Fruit fly (Drosophila melanogaster) whole organism, adult: ENCODE measurements around the gene CG42397.

Source experiments
- CG11617 ChIP-seq: fragments of 200-800 bp; sonication (Bioruptor generic); optimal IDR thresholded peaks from 2 replicates; lab custom pipeline; 2017; ENCODE audit warnings: mild to moderate bottlenecking, missing biosample characterization, missing genetic modification reagents, missing genetic modification characterization
- CG12768 ChIP-seq: fragments of 200-800 bp; sonication (Bioruptor generic); optimal IDR thresholded peaks from 2 replicates; lab custom pipeline; 2017; ENCODE audit warnings: missing biosample characterization, missing genetic modification characterization, mild to moderate bottlenecking, moderate library complexity, missing genetic modification reagents
- CG14711 ChIP-seq: fragments of 200-800 bp; sonication (Bioruptor generic); optimal IDR thresholded peaks from 2 replicates; lab custom pipeline; 2018; ENCODE audit warnings: missing biosample characterization, mild to moderate bottlenecking, missing genetic modification characterization, moderate library complexity
- CG1620 ChIP-seq: fragments of 200-800 bp; sonication (Bioruptor generic); optimal IDR thresholded peaks from 2 replicates; lab custom pipeline; 2016; ENCODE audit warnings: missing biosample characterization, missing genetic modification characterization
- CG33017 ChIP-seq: fragments of 200-800 bp; sonication (Bioruptor generic); optimal IDR thresholded peaks from 2 replicates; lab custom pipeline; 2018; ENCODE audit warnings: missing biosample characterization, mild to moderate bottlenecking, missing genetic modification characterization, moderate library complexity
- CG5204 ChIP-seq: fragments of 200-800 bp; sonication (Bioruptor generic); optimal IDR thresholded peaks from 2 replicates; lab custom pipeline; 2016; ENCODE audit warnings: missing biosample characterization, missing genetic modification characterization
- CG7045 ChIP-seq: fragments of 200-800 bp; sonication (Bioruptor generic); optimal IDR thresholded peaks from 2 replicates; lab custom pipeline; 2017; ENCODE audit warnings: missing biosample characterization, mild to moderate bottlenecking, missing genetic modification characterization
- CG7101 ChIP-seq: fragments of 200-800 bp; sonication (Bioruptor generic); optimal IDR thresholded peaks from 2 replicates; lab custom pipeline; 2018; ENCODE audit warnings: missing biosample characterization, mild to moderate bottlenecking, missing genetic modification characterization, moderate library complexity
- Clk ChIP-seq: fragments of 200-800 bp; sonication (Bioruptor generic); optimal IDR thresholded peaks from 2 replicates; lab custom pipeline; 2017; ENCODE audit warnings: missing biosample characterization, missing genetic modification characterization
- Crg-1 ChIP-seq: fragments of 200-800 bp; sonication (Bioruptor generic); optimal IDR thresholded peaks from 2 replicates; lab custom pipeline; 2016; ENCODE audit warnings: missing biosample characterization, missing genetic modification characterization
- Hr96 ChIP-seq: fragments of 200-800 bp; sonication (Bioruptor generic); optimal IDR thresholded peaks from 2 replicates; lab custom pipeline; 2016; ENCODE audit warnings: missing biosample characterization, missing genetic modification characterization
- Mnt ChIP-seq: fragments of 200-800 bp; sonication (Bioruptor generic); optimal IDR thresholded peaks from 2 replicates; lab custom pipeline; 2016; ENCODE audit warnings: missing biosample characterization, mild to moderate bottlenecking, missing genetic modification characterization
- bab1 ChIP-seq: fragments of 200-800 bp; sonication (Bioruptor generic); optimal IDR thresholded peaks from 3 replicates; lab custom pipeline; 2019; ENCODE audit warnings: missing biosample characterization, mild to moderate bottlenecking, missing genetic modification characterization, moderate library complexity
- cic ChIP-seq: fragments of 200-800 bp; sonication (Bioruptor generic); optimal IDR thresholded peaks from 2 replicates; lab custom pipeline; 2017; ENCODE audit warnings: missing biosample characterization, mild to moderate bottlenecking, missing genetic modification characterization, moderate library complexity
- cnc ChIP-seq, 2 experiments: fragments of >200 bp; optimal IDR thresholded peaks; 2 replicates each; lab custom pipeline; 2017
- kay ChIP-seq: fragments of 200-800 bp; sonication (Bioruptor generic); peaks from one replicate; lab custom pipeline; 2016; ENCODE audit warnings: missing biosample characterization, missing genetic modification characterization, borderline replicate concordance
- ovo ChIP-seq: fragments of 200-800 bp; sonication (Bioruptor generic); optimal IDR thresholded peaks from 2 replicates; lab custom pipeline; 2016; ENCODE audit warnings: missing biosample characterization, missing genetic modification characterization
- pad ChIP-seq: fragments of 200-800 bp; sonication (Bioruptor generic); optimal IDR thresholded peaks from 3 replicates; lab custom pipeline; 2017; ENCODE audit warnings: missing biosample characterization, missing genetic modification characterization, mild to moderate bottlenecking, moderate library complexity, missing genetic modification reagents
- tj ChIP-seq: fragments of 200-800 bp; sonication (Bioruptor generic); optimal IDR thresholded peaks from 3 replicates; lab custom pipeline; 2017; ENCODE audit warnings: missing biosample characterization, mild to moderate bottlenecking, missing genetic modification characterization, moderate library complexity
- toe ChIP-seq: fragments of 200-800 bp; sonication (Bioruptor generic); optimal IDR thresholded peaks from 2 replicates; lab custom pipeline; 2016; ENCODE audit warnings: missing biosample characterization, missing genetic modification characterization

The CG42397 gene

DNA sequence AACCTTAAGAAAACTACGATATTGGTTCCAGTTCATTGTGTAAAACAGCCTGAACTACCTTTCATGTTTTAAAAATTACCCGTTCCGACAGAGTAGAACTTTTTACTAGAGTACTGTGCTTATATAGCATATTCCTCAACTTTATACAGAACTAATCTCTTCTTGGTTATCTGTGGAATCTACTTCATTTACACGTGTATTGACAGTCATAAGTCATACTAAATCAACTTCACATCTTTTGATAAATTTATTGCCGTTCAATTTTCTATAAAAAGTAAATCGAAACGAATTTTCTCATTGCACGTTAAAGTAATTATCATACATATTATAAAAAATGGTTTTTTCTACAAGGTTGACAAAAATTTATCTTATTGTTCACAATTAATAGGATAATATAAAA lies at the start of gene CG42397:
Gene CG42397, minus strand, starts transcription at position 101 of the 400 bp plus-strand sequence.
- TF ChIP-seq CG33017 (peak; percentile 23), Hr96 (GFP tag; lab: Kevin White, UChicago) (no peak), CG14711 (tag; lab: Kevin White, UChicago) (peak; percentile 39), CG7101 (tag; lab: Kevin White, UChicago) (peak; percentile 29)

DNA sequence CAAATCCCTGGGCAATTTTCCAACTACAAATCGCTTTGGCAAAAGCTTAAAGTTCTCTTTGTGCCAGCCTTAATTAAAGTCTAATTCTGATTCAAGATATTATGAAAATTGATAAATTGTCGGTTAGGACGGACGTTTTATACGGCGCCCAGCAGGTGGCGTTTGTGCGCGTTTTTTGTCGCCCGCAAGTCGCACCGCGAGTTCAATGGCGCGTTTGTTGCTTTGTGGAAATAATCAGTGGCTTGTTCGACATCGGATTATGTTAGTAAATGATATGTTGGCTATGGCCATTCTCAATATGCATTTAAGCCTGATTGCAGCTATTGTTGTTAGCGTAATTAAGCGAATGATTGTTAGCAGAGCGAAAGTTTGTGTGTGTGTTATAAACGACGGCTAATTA lies 48.3 kb upstream of the CG42397 start:
- TF ChIP-seq ovo (GFP tag; lab: Kevin White, UChicago) (no peak), kay (GFP tag; lab: Kevin White, UChicago) (peak; percentile 59)

DNA sequence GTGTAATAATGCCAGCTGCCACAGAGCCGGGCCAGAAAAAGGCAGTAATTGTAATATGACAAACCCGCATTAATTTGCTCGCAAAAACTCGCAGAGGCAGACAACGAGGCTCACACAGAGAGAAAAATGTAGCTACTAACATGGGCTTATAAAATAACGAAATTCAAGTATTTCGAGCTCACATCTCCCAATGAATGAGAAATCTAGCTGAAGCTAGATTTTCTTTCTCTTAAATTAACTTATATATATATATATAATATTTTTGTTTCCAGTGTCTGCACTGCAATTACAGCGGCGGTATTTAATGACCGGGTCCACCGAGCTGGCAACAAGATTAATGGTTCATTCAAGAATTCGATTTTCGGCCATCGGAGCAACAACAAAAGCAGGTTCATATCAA lies 42.6 kb upstream of the CG42397 start:
- TF ChIP-seq CG7101 (tag; lab: Kevin White, UChicago): no peak
- no peak for TF ChIP-seq Hr96 (GFP tag; lab: Kevin White, UChicago)
- no peak for TF ChIP-seq Mnt
- no peak for TF ChIP-seq tj (GFP tag; lab: Kevin White, UChicago)
- TF ChIP-seq CG33017: no peak
- TF ChIP-seq CG12768 (GFP tag; lab: Kevin White, UChicago): no peak
- TF ChIP-seq pad: no peak
- TF ChIP-seq kay (GFP tag; lab: Kevin White, UChicago): no peak

DNA sequence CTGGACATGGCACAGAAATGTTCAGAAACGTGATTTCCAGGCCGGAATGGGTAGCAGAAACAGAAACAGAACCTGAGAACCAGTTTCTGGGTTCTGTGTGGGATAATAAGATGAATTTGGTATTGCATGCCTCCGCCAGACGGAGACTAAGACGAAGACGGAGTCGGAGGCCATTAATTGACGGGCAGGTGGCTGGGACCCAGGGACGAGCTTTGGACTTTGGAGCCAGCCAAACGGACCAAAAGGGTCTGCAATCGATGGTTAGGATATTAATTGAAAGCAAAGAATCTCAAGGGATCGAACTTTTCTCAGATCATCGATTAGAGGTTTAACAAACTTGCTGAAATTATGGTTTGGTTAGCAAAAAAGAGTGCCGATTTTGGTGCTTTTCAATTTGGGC lies 40.7 kb upstream of the CG42397 start:
- TF ChIP-seq cic (GFP tag; lab: Kevin White, UChicago) (no peak), Mnt (no peak), CG1620 (no peak), pad (no peak), tj (GFP tag; lab: Kevin White, UChicago) (no peak), CG14711 (tag; lab: Kevin White, UChicago) (no peak), Crg-1 (GFP tag; lab: Kevin White, UChicago) (no peak), ovo (GFP tag; lab: Kevin White, UChicago) (no peak), CG12768 (GFP tag; lab: Kevin White, UChicago) (no peak), toe (GFP tag; lab: Kevin White, UChicago) (no peak), CG5204 (GFP tag; lab: Kevin White, UChicago) (no peak), Hr96 (GFP tag; lab: Kevin White, UChicago) (no peak), CG7101 (tag; lab: Kevin White, UChicago) (no peak), kay (GFP tag; lab: Kevin White, UChicago) (no peak), CG33017 (no peak), CG7045 (GFP tag; lab: Kevin White, UChicago) (no peak), Clk (GFP tag; lab: Kevin White, UChicago) (no peak), cnc (optimal IDR thresholded peaks at IDR 0.05; lab: Kevin White, UChicago) (no peak), CG11617 (GFP tag; lab: Kevin White, UChicago) (no peak), bab1 (GFP tag; lab: Kevin White, UChicago) (no peak)

DNA sequence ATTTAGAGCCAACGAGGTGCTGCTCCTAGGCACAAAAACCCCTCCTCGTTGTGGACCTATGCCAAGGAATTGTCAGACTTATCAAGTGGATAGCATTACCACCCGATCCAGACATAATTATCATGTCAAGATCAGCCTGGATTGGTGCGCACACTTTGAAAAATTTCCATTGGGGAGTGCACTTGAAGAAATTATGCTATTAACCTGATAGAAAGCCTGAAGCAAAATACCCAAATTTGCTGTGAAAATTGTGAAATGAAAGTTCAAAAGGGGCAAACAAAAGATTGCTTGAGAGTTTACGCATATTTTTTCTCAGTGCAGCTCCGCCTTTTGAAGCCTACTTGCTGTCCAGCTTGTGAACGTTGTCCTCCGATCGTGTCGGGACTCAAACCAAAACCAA lies 40.1 kb upstream of the CG42397 start:
- TF ChIP-seq CG7101 (tag; lab: Kevin White, UChicago) (no peak), CG7045 (GFP tag; lab: Kevin White, UChicago) (no peak), Hr96 (GFP tag; lab: Kevin White, UChicago) (no peak), CG33017 (no peak), kay (GFP tag; lab: Kevin White, UChicago) (no peak), bab1 (GFP tag; lab: Kevin White, UChicago) (no peak), cic (GFP tag; lab: Kevin White, UChicago) (no peak), tj (GFP tag; lab: Kevin White, UChicago) (no peak), Mnt (no peak)

DNA sequence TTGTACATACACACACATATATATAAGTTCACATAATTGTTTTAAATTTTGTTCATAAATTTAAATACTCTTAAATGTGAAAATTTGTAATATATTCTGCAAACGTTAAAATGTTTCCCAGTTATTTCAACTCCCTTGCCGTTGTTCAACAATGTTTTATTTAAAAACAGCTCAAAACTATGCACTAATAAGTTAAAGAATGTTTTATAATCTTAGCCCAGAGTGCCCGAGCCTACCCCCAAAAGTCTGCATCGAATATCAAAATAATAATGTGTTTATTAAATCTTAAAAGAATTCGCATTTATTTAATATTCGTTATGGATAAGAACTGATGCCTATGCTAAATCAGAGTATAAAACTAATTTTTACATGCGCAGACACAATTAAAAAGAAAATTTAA lies 34.4 kb upstream of the CG42397 start:
- no peak for TF ChIP-seq cnc (optimal IDR thresholded peaks at IDR 0.05; lab: Kevin White, UChicago)
- no peak for TF ChIP-seq tj (GFP tag; lab: Kevin White, UChicago)
- TF ChIP-seq CG7045 (GFP tag; lab: Kevin White, UChicago): no peak
- no peak for TF ChIP-seq CG1620
- TF ChIP-seq kay (GFP tag; lab: Kevin White, UChicago): no peak
- no peak for TF ChIP-seq pad
- TF ChIP-seq Mnt: no peak
- no peak for TF ChIP-seq CG12768 (GFP tag; lab: Kevin White, UChicago)
- TF ChIP-seq CG11617 (GFP tag; lab: Kevin White, UChicago): no peak
- no peak for TF ChIP-seq CG7101 (tag; lab: Kevin White, UChicago)

DNA sequence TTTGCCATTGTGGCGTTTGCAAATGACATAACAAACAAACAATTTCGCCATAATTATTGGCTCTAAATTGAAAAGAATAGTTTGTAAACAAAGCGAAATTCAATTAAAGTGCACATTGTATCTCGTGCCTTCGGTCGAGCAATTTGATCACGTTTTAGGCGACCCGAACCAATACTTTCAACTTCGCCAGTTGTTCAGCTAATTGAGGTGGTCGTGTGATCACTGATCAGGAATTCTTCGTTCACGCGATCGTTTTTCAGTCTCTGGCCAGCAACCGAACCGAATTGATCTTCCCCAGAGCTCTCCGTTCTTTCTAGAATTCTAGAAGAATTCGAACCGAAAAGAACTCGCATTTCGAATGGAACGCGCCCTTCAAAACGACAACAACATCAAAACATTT lies 30.5 kb upstream of the CG42397 start:
- no peak for TF ChIP-seq cnc (optimal IDR thresholded peaks at IDR 0.05; lab: Kevin White, UChicago)
- no peak for TF ChIP-seq toe (GFP tag; lab: Kevin White, UChicago)
- TF ChIP-seq Hr96 (GFP tag; lab: Kevin White, UChicago): no peak
- no peak for TF ChIP-seq Crg-1 (GFP tag; lab: Kevin White, UChicago)
- no peak for TF ChIP-seq pad
- no peak for TF ChIP-seq CG5204 (GFP tag; lab: Kevin White, UChicago)
- no peak for TF ChIP-seq CG14711 (tag; lab: Kevin White, UChicago)
- no peak for TF ChIP-seq tj (GFP tag; lab: Kevin White, UChicago)
